Worm (Caenorhabditis elegans): Measurements from ENCODE around the gene Y50E8A.22.

Gene Y50E8A.22

DNA sequence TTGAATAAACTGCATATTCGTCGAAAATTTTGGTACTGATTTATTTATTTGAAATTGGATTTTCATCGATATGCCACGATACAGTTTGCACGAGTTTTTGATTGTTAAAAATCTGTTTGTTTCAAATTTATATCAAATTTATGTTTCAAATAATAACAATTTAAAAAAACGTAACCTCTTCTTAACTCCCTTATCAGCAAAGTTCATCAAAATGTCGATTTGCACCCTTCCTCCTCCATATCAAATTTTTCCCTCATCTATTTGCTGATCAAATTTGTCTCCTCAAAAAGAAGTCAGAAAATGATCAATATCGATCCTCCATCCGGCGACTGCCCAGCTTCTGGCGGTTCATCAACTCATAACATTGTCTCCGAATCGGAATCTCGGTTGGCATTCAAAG is 37.8 kb downstream of the Y50E8A.22 start, which contains the start of gene ssp-33:
ssp-33 (plus strand) TSS at position 301 of the 400 bp plus-strand sequence.
- TF ChIP-seq drap-1 (GFP tag; optimal IDR thresholded peaks at IDR 0.05) (no peak), unc-39 (tag; optimal IDR thresholded peaks at IDR 0.05) (no peak)

DNA sequence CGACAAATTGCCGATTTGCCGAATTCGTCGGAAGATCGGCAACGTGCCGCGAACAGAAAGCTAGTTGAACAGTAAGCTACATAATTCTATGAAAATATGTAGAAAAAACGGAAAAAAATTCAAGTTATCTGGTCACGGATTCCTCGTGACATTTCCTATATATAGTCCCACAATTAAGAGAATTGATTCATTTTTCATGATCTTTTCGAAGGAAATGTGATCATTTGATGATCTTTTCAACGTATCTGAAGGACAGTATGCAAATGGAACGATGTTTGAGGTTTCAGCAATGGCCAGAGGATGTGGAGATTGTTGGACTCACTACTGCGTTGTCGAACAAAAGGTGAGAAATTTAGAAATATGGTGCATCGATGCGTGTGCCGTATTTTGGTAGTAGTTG is 40.9 kb downstream of the Y50E8A.22 start, which contains the start of gene R08A2.9:
R08A2.9 (plus strand) TSS at position 301 of the 400 bp plus-strand sequence.
- TF ChIP-seq bed-3 (GFP tag; optimal IDR thresholded peaks at IDR 0.05) (no peak), drap-1 (GFP tag; optimal IDR thresholded peaks at IDR 0.05) (no peak), ceh-39 (tag; optimal IDR thresholded peaks at IDR 0.05) (no peak), unc-62 (GFP tag; optimal IDR thresholded peaks at IDR 0.05) (no peak), nhr-12 (tag; optimal IDR thresholded peaks at IDR 0.05) (no peak), nhr-76 (tag; optimal IDR thresholded peaks at IDR 0.05) (no peak)
